Fruit fly (Drosophila melanogaster): Measurements from ENCODE around the gene CG14314.

The CG14314 gene

DNA sequence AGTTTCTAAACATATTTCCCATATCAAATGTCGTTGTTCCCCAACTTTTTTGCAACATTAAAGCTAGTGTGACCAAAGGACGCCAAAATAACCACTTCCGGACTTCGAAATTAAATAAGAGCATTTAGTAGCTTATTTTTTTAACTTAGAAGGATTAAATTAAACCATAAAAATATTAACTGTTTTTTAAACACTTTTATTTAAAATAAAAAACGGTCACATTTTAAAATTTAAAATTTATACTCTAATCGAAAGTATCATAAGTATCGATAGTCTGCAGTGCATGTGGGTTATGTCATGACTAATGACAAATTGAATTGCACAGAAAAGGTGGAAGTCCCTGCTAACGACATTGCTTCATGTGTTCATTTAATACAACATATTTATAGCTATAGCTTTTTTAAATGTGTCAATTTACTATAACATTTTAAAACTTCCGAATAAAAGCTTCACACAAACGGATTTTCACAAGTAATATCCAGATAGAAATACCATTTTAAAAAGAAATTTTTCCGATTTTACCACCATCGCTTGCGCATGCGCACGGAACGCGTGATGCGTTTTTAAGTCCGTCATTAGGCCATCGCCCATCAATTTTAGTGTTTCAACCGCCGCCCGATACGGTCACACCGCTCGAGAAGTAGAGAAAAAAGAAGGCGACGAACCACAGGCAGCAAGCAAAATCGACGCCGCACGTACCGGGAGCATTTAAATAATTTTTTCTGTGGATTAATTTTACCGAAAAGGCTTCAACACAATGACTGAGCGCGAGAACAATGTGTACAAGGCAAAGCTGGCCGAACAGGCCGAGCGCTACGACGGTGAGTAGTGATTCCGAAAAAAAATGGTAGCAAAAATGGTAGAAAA, 26.4 kb downstream of the CG14314 start, which contains the start of the genes CG7156 and 14-3-3epsilon (continued):
- TF ChIP-seq grn (GFP tag; optimal IDR thresholded peaks at IDR 0.05) (no peak), inv (GFP tag; IDR thresholded peaks at IDR 0.05; ENCODE audit: partially characterized antibody) (peak; percentile 55), CG4424 (GFP tag; optimal IDR thresholded peaks at IDR 0.05) (peak; percentile 24), CG17385 (GFP tag; optimal IDR thresholded peaks at IDR 0.05) (peak; percentile 51), CG3995 (GFP tag; optimal IDR thresholded peaks at IDR 0.05) (no peak), fd3F (GFP tag; optimal IDR thresholded peaks at IDR 0.05) (peak; percentile 41), Gug (GFP tag; IDR thresholded peaks at IDR 0.05) (no peak), CG7556 (GFP tag; optimal IDR thresholded peaks at IDR 0.05) (peak; percentile 43), CG32772 (GFP tag; IDR thresholded peaks at IDR 0.05) (0 out of 2 replicates have a peak, but pooled peaks have one; percentile 25), gem (tag; optimal IDR thresholded peaks at IDR 0.05) (peak; percentile 71), CG18599 (GFP tag; optimal IDR thresholded peaks at IDR 0.05) (peak; percentile 42), en (GFP tag; optimal IDR thresholded peaks at IDR 0.05) (no peak), Dfd (GFP tag; optimal IDR thresholded peaks at IDR 0.05) (no peak), CG12942 (GFP tag; optimal IDR thresholded peaks at IDR 0.05) (peak; percentile 16), nerfin-1 (tag; optimal IDR thresholded peaks at IDR 0.05) (peak; percentile 7), ab (GFP tag; optimal IDR thresholded peaks at IDR 0.05) (no peak), nom (GFP tag; optimal IDR thresholded peaks at IDR 0.05) (peak; percentile 41), Abd-B (GFP tag; optimal IDR thresholded peaks at IDR 0.05) (peak; percentile 71), CG17361 (GFP tag; IDR thresholded peaks at IDR 0.05) (peak; percentile 73; the same call in 2 of the 3 replicates), abd-A (tag; optimal IDR thresholded peaks at IDR 0.05) (no peak), hbn (GFP tag; IDR thresholded peaks at IDR 0.05; ENCODE audit: partially characterized antibody) (0 out of 2 replicates have a peak, but pooled peaks have one; percentile 32), CG9609 (GFP tag; optimal IDR thresholded peaks at IDR 0.05) (no peak), gsb-n (tag; optimal IDR thresholded peaks at IDR 0.05) (peak; percentile 37), CG31441 (GFP tag; IDR thresholded peaks at IDR 0.05) (peak; percentile 49), Meics (GFP tag; optimal IDR thresholded peaks at IDR 0.05) (no peak), mld (GFP tag; IDR thresholded peaks at IDR 0.05; ENCODE audit: partially characterized antibody) (0 out of 3 replicates have a peak, but pooled peaks have one; percentile 26), CG12391 (tag; optimal IDR thresholded peaks at IDR 0.05) (peak; percentile 77), psq (GFP tag; optimal IDR thresholded peaks at IDR 0.05) (no peak), row (GFP tag; IDR thresholded peaks at IDR 0.05) (peak; percentile 35), Antp (GFP tag; optimal IDR thresholded peaks at IDR 0.05) (peak; percentile 2), lmd (GFP tag; IDR thresholded peaks at IDR 0.05) (no peak), Fer3 (tag; optimal IDR thresholded peaks at IDR 0.05) (peak; percentile 51), CG1233 (GFP tag; optimal IDR thresholded peaks at IDR 0.05) (peak; percentile 15), HHEX (GFP tag; optimal IDR thresholded peaks at IDR 0.05) (peak; percentile 19), Dad (GFP tag; optimal IDR thresholded peaks at IDR 0.05) (no peak), CG2712 (tag; optimal IDR thresholded peaks at IDR 0.05) (peak; percentile 63), sug (tag; optimal IDR thresholded peaks at IDR 0.05) (peak; percentile 22), CG8290 (GFP tag; optimal IDR thresholded peaks at IDR 0.05) (peak; percentile 42), CG8290 (tag; optimal IDR thresholded peaks at IDR 0.05) (no peak), CG2120 (GFP tag; optimal IDR thresholded peaks at IDR 0.05) (peak; percentile 46), Hsf (GFP tag; optimal IDR thresholded peaks at IDR 0.05) (peak; percentile 43), trh (GFP tag; optimal IDR thresholded peaks at IDR 0.05) (no peak), CG6683 (GFP tag; optimal IDR thresholded peaks at IDR 0.05) (no peak), NfI (GFP tag; optimal IDR thresholded peaks at IDR 0.05) (peak; percentile 47), Ets97D (GFP tag; optimal IDR thresholded peaks at IDR 0.05) (peak; percentile 81), trem (tag; optimal IDR thresholded peaks at IDR 0.05) (peak; percentile 77), sna (GFP tag; IDR thresholded peaks at IDR 0.05; ENCODE audit: partially characterized antibody) (no peak), tio (GFP tag; optimal IDR thresholded peaks at IDR 0.05) (no peak), twi (tag; optimal IDR thresholded peaks at IDR 0.05) (peak; percentile 4)

All from whole organism, embryonic.